Fruit fly (Drosophila melanogaster): ENCODE results near the gene hoe2.

hoe2 gene

dm6 chr2L:4971329-4971798 is 35.1 kb upstream of the hoe2 start, which contains the start of gene CG14043 (continued):
- no peak for TF ChIP-seq h (optimal IDR thresholded peaks at IDR 0.05)
- peak; percentile 42 for TF ChIP-seq NC2β (GFP tag; optimal IDR thresholded peaks at IDR 0.05)
- peak; percentile 61 for TF ChIP-seq Ets65A (GFP tag)
- TF ChIP-seq Atf3 (GFP tag; optimal IDR thresholded peaks at IDR 0.05), result no peak
- TF ChIP-seq chinmo (GFP tag; IDR thresholded peaks at IDR 0.05; ENCODE audit: partially characterized antibody), result no peak
- no peak for TF ChIP-seq dati (GFP tag; IDR thresholded peaks at IDR 0.05)
- no peak for TF ChIP-seq CG32772 (GFP tag; IDR thresholded peaks at IDR 0.05)
- no peak for TF ChIP-seq tgo (GFP tag; IDR thresholded peaks at IDR 0.05)
- TF ChIP-seq CG34376 (GFP tag; optimal IDR thresholded peaks at IDR 0.05), result no peak
- no peak for TF ChIP-seq Asciz (GFP tag; optimal IDR thresholded peaks at IDR 0.05)
- no peak for TF ChIP-seq CG11247 (GFP tag; IDR thresholded peaks at IDR 0.05)
- no peak for TF ChIP-seq CG2199 (GFP tag; IDR thresholded peaks at IDR 0.05)
- TF ChIP-seq Hr39 (optimal IDR thresholded peaks at IDR 0.05), result no peak
- peak; percentile 13 for TF ChIP-seq CG9817 (tag; optimal IDR thresholded peaks at IDR 0.05)
- TF ChIP-seq nom (GFP tag; optimal IDR thresholded peaks at IDR 0.05), result no peak
- TF ChIP-seq CG12769 (tag; optimal IDR thresholded peaks at IDR 0.05), result no peak
- TF ChIP-seq Dll (GFP tag; IDR thresholded peaks at IDR 0.05; ENCODE audit: partially characterized antibody), result no peak
- TF ChIP-seq CG12071 (GFP tag; optimal IDR thresholded peaks at IDR 0.05), result no peak
- no peak for TF ChIP-seq dan (GFP tag; IDR thresholded peaks at IDR 0.05)
- TF ChIP-seq sisA (GFP tag; IDR thresholded peaks at IDR 0.05), result no peak
- TF ChIP-seq ap (GFP tag; IDR thresholded peaks at IDR 0.05), result no peak
- TF ChIP-seq CG17612 (GFP tag; IDR thresholded peaks at IDR 0.05), result no peak
- peak in 1 of 2 experiments; percentile 43 for TF ChIP-seq crp (GFP tag; optimal IDR thresholded peaks at IDR 0.05)
- TF ChIP-seq CG11093 (GFP tag; IDR thresholded peaks at IDR 0.05), result no peak
- no peak for TF ChIP-seq CG8388 (GFP tag; optimal IDR thresholded peaks at IDR 0.05)
- TF ChIP-seq CG2678 (tag; optimal IDR thresholded peaks at IDR 0.05), result no peak
- no peak for TF ChIP-seq gce (GFP tag; IDR thresholded peaks at IDR 0.05)
- TF ChIP-seq E2f1 (GFP tag; IDR thresholded peaks at IDR 0.05), result no peak
- no peak for TF ChIP-seq toy (GFP tag; IDR thresholded peaks at IDR 0.05)
- TF ChIP-seq Optix (GFP tag; IDR thresholded peaks at IDR 0.05), result no peak
- peak in 1 of 2 experiments; percentile 33 for TF ChIP-seq chif (GFP tag; optimal IDR thresholded peaks at IDR 0.05)
- no peak for TF ChIP-seq dimm (GFP tag; IDR thresholded peaks at IDR 0.05)
- no peak for TF ChIP-seq Ptx1 (GFP tag; IDR thresholded peaks at IDR 0.05)
- TF ChIP-seq dpn (GFP tag; optimal IDR thresholded peaks at IDR 0.05), result peak in 1 of 2 experiments; percentile 38
- no peak for TF ChIP-seq pan (optimal IDR thresholded peaks at IDR 0.05)
- TF ChIP-seq pan (GFP tag; optimal IDR thresholded peaks at IDR 0.05 in 1 of 2, IDR thresholded peaks at IDR 0.05 in 1 of 2), result no peak
- TF ChIP-seq CG18476 (GFP tag; optimal IDR thresholded peaks at IDR 0.05), result no peak
- TF ChIP-seq HLH3B (GFP tag; IDR thresholded peaks at IDR 0.05), result no peak
- no peak for TF ChIP-seq CG1832 (GFP tag; optimal IDR thresholded peaks at IDR 0.05)
- no peak for TF ChIP-seq CG3163 (GFP tag; optimal IDR thresholded peaks at IDR 0.05)
- no peak for TF ChIP-seq CG34224 (GFP tag; IDR thresholded peaks at IDR 0.05; ENCODE audit: partially characterized antibody)
- no peak for TF ChIP-seq Camta (GFP tag; optimal IDR thresholded peaks at IDR 0.05)
- TF ChIP-seq Hsf (GFP tag; optimal IDR thresholded peaks at IDR 0.05), result peak; percentile 48
- no peak for TF ChIP-seq CG6254 (GFP tag; optimal IDR thresholded peaks at IDR 0.05)
- TF ChIP-seq zfh1 (GFP tag; IDR thresholded peaks at IDR 0.05), result no peak
- peak; percentile 17 for TF ChIP-seq Chrac-16 (GFP tag; optimal IDR thresholded peaks at IDR 0.05)
- TF ChIP-seq Drgx (GFP tag; IDR thresholded peaks at IDR 0.05), result no peak
- peak; percentile 2 for TF ChIP-seq CG15479 (GFP tag; optimal IDR thresholded peaks at IDR 0.05)
- TF ChIP-seq Lpt (GFP tag; optimal IDR thresholded peaks at IDR 0.05), result no peak
- no peak for TF ChIP-seq org-1 (GFP tag; optimal IDR thresholded peaks at IDR 0.05)
- no peak for TF ChIP-seq Elba2 (GFP tag; optimal IDR thresholded peaks at IDR 0.05)
- no peak for TF ChIP-seq Jarid2 (GFP tag; optimal IDR thresholded peaks at IDR 0.05)
- peak; percentile 9 for TF ChIP-seq Spps (tag; optimal IDR thresholded peaks at IDR 0.05)

All from whole organism, embryonic.